Fruit fly (Drosophila melanogaster) whole organism, embryonic: ENCODE measurements around the gene jv.

ENCODE experiments used
- Bgb ChIP-seq: fragments of 200-800 bp; sonication (Bioruptor generic); IDR thresholded peaks from 2 replicates; pipeline ENCODE4 v1.3.6; 2022; ENCODE audit warnings: missing biosample characterization, missing genetic modification characterization; ENCODE audit not compliant: partially characterized antibody
- CG10366 ChIP-seq: fragments of 200-800 bp; sonication (Bioruptor generic); IDR thresholded peaks from 2 replicates; pipeline ENCODE4 v1.3.6; 2022; ENCODE audit warnings: missing biosample characterization, missing genetic modification characterization
- CG11696 ChIP-seq: fragments of 200-800 bp; sonication (Bioruptor generic); IDR thresholded peaks from 2 replicates; pipeline ENCODE4 v1.3.6; 2022; ENCODE audit warnings: missing biosample characterization, missing genetic modification characterization
- CG13894 ChIP-seq: fragments of 200-800 bp; sonication (Bioruptor generic); optimal IDR thresholded peaks from 3 replicates; lab custom pipeline; 2018; ENCODE audit warnings: missing biosample characterization, mild to moderate bottlenecking, missing genetic modification characterization, moderate library complexity
- CG1602 ChIP-seq: fragments of 200-800 bp; sonication (Bioruptor generic); optimal IDR thresholded peaks from 3 replicates; lab custom pipeline; 2016; ENCODE audit warnings: missing biosample characterization, missing genetic modification characterization
- CG17186 ChIP-seq: fragments of 200-800 bp; sonication (Bioruptor generic); optimal IDR thresholded peaks from 3 replicates; lab custom pipeline; 2017; ENCODE audit warnings: missing biosample characterization, missing genetic modification reagents, missing genetic modification characterization
- CG17328 ChIP-seq: fragments of 200-800 bp; sonication (Bioruptor generic); IDR thresholded peaks from 2 replicates; pipeline ENCODE4 v1.3.6; 2022; ENCODE audit warnings: missing biosample characterization, missing genetic modification characterization
- CG32772 ChIP-seq: fragments of 200-800 bp; sonication (Bioruptor generic); IDR thresholded peaks from 2 replicates; pipeline ENCODE4 v1.3.6; 2022; ENCODE audit warnings: missing biosample characterization, missing genetic modification characterization
- CG3838 ChIP-seq: fragments of 200-800 bp; sonication (Bioruptor generic); optimal IDR thresholded peaks from 3 replicates; lab custom pipeline; 2016; ENCODE audit warnings: missing biosample characterization, missing genetic modification characterization
- CG43689 ChIP-seq: fragments of 200-800 bp; sonication (Bioruptor generic); IDR thresholded peaks from 2 replicates; pipeline ENCODE4 v1.3.6; 2022; ENCODE audit warnings: missing biosample characterization, missing genetic modification characterization
- CG4820 ChIP-seq: fragments of 200-800 bp; sonication (Bioruptor generic); optimal IDR thresholded peaks from 3 replicates; lab custom pipeline; 2016; ENCODE audit warnings: missing biosample characterization, missing genetic modification characterization
- CG5180 ChIP-seq: fragments of 200-800 bp; sonication (Bioruptor generic); optimal IDR thresholded peaks from 3 replicates; lab custom pipeline; 2017; ENCODE audit warnings: missing biosample characterization, missing genetic modification characterization, mild to moderate bottlenecking, moderate library complexity, missing genetic modification reagents
- CG7372 ChIP-seq: fragments of 200-800 bp; sonication (Bioruptor generic); IDR thresholded peaks from 2 replicates; pipeline ENCODE4 v1.3.6; 2022; ENCODE audit warnings: missing biosample characterization, missing genetic modification characterization
- CG8388 ChIP-seq: fragments of 200-800 bp; sonication (Bioruptor generic); optimal IDR thresholded peaks from 2 replicates; lab custom pipeline; 2019; ENCODE audit warnings: missing biosample characterization, mild to moderate bottlenecking, missing genetic modification characterization, moderate library complexity
- CG9215 ChIP-seq: fragments of 200-800 bp; sonication (Bioruptor generic); IDR thresholded peaks from 2 replicates; pipeline ENCODE4 v1.3.6; 2022; ENCODE audit warnings: missing biosample characterization, missing genetic modification characterization
- CG9609 ChIP-seq: fragments of 200-800 bp; sonication (Bioruptor generic); optimal IDR thresholded peaks from 3 replicates; lab custom pipeline; 2016; ENCODE audit warnings: missing biosample characterization, missing genetic modification characterization
- Camta ChIP-seq: fragments of 200-800 bp; sonication (Bioruptor generic); optimal IDR thresholded peaks from 2 replicates; lab custom pipeline; 2016; ENCODE audit warnings: missing biosample characterization, missing genetic modification characterization
- Deaf1 ChIP-seq: fragments of 200-800 bp; optimal IDR thresholded peaks from 3 replicates; lab custom pipeline; 2019; ENCODE audit warnings: missing biosample characterization, mild to moderate bottlenecking, missing genetic modification characterization, moderate library complexity
- Drgx ChIP-seq: fragments of 200-800 bp; sonication (Bioruptor generic); IDR thresholded peaks from 2 replicates; pipeline ENCODE4 v1.3.6; 2022; ENCODE audit warnings: missing biosample characterization, missing genetic modification characterization
- E2f1 ChIP-seq: fragments of 200-800 bp; sonication (Bioruptor generic); IDR thresholded peaks from 2 replicates; pipeline ENCODE4 v1.3.6; 2022; ENCODE audit warnings: missing biosample characterization, missing genetic modification characterization
- E2f2 ChIP-seq: fragments of 200-800 bp; sonication (Bioruptor generic); IDR thresholded peaks from 2 replicates; pipeline ENCODE4 v1.3.6; 2022; ENCODE audit warnings: missing biosample characterization, missing genetic modification characterization
- ERR ChIP-seq: fragments of 200-800 bp; sonication (Bioruptor generic); optimal IDR thresholded peaks from 2 replicates; lab custom pipeline; 2016; ENCODE audit warnings: missing biosample characterization, missing genetic modification characterization
- Elba2 ChIP-seq: fragments of 200-800 bp; sonication (Bioruptor generic); optimal IDR thresholded peaks from 3 replicates; lab custom pipeline; 2016; ENCODE audit warnings: missing biosample characterization, missing genetic modification characterization
- Ets97D ChIP-seq: fragments of 200-800 bp; sonication (Bioruptor generic); optimal IDR thresholded peaks from 3 replicates; lab custom pipeline; 2016; ENCODE audit warnings: missing biosample characterization, missing genetic modification characterization
- Mrtf ChIP-seq: fragments of 200-800 bp; sonication (Bioruptor generic); IDR thresholded peaks from 3 replicates; pipeline ENCODE4 v1.3.6; 2022; ENCODE audit warnings: missing biosample characterization, missing genetic modification characterization
- Myb ChIP-seq: fragments of 200-800 bp; sonication (Bioruptor generic); optimal IDR thresholded peaks from 2 replicates; lab custom pipeline; 2016; ENCODE audit warnings: missing biosample characterization, missing genetic modification characterization
- NC2α ChIP-seq: fragments of 200-800 bp; sonication (Bioruptor generic); optimal IDR thresholded peaks from 2 replicates; lab custom pipeline; 2016; ENCODE audit warnings: missing biosample characterization, missing genetic modification characterization
- NFAT ChIP-seq: fragments of 200-800 bp; sonication (Bioruptor generic); IDR thresholded peaks from 2 replicates; pipeline ENCODE4 v1.3.6; 2022; ENCODE audit warnings: missing biosample characterization, missing genetic modification characterization
- Ptx1 ChIP-seq: fragments of 200-800 bp; sonication (Bioruptor generic); IDR thresholded peaks from 2 replicates; pipeline ENCODE4 v1.3.6; 2022; ENCODE audit warnings: missing biosample characterization, missing genetic modification characterization
- Sry-β ChIP-seq: fragments of 200-800 bp; sonication (Bioruptor generic); optimal IDR thresholded peaks from 2 replicates; lab custom pipeline; 2018; ENCODE audit warnings: missing biosample characterization, mild to moderate bottlenecking, missing genetic modification characterization, moderate library complexity
- ab ChIP-seq: fragments of 200-800 bp; sonication (Bioruptor generic); optimal IDR thresholded peaks from 2 replicates; lab custom pipeline; 2016; ENCODE audit warnings: missing biosample characterization, missing genetic modification characterization
- ap ChIP-seq: fragments of 200-800 bp; sonication (Bioruptor generic); IDR thresholded peaks from 2 replicates; pipeline ENCODE4 v1.3.6; 2022; ENCODE audit warnings: missing biosample characterization, missing genetic modification characterization
- ci ChIP-seq: fragments of 200-800 bp; sonication (Bioruptor generic); IDR thresholded peaks from 3 replicates; pipeline ENCODE4 v1.3.6; 2022; ENCODE audit warnings: missing biosample characterization, missing genetic modification characterization
- danr ChIP-seq: fragments of 200-800 bp; sonication (Bioruptor generic); IDR thresholded peaks from 2 replicates; pipeline ENCODE4 v1.3.6; 2022; ENCODE audit warnings: missing biosample characterization, missing genetic modification characterization
- eyg ChIP-seq: fragments of 200-800 bp; sonication (Bioruptor generic); optimal IDR thresholded peaks from 3 replicates; lab custom pipeline; 2016; ENCODE audit warnings: missing biosample characterization, missing genetic modification characterization
- grau ChIP-seq: fragments of 200-800 bp; optimal IDR thresholded peaks from 3 replicates; lab custom pipeline; 2019; ENCODE audit warnings: missing biosample characterization, mild to moderate bottlenecking, missing genetic modification characterization, moderate library complexity
- h ChIP-seq: fragments of >200 bp; optimal IDR thresholded peaks from 2 replicates; lab custom pipeline; 2017
- hbn ChIP-seq: fragments of 200-800 bp; sonication (Bioruptor generic); IDR thresholded peaks from 2 replicates; pipeline ENCODE4 v1.3.6; 2022; ENCODE audit warnings: missing biosample characterization, missing genetic modification characterization; ENCODE audit not compliant: partially characterized antibody
- hkb ChIP-seq, 2 experiments: fragments of 200-800 bp in 1 of 2; fragments of >200 bp in 1 of 2; sonication (Bioruptor generic) in 1 of 2; IDR thresholded peaks in 1 of 2; optimal IDR thresholded peaks in 1 of 2; 2 replicates each; pipeline versions ENCODE4 v1.3.6 to Lab custom; 2017 to 2022; ENCODE audit warnings: missing biosample characterization in 1 of 2, missing genetic modification characterization in 1 of 2
- lbe ChIP-seq: fragments of 200-800 bp; sonication (Bioruptor generic); optimal IDR thresholded peaks from 2 replicates; lab custom pipeline; 2016; ENCODE audit warnings: missing biosample characterization, mild to moderate bottlenecking, missing genetic modification characterization
- lmd ChIP-seq: fragments of 200-800 bp; sonication (Bioruptor generic); IDR thresholded peaks from 2 replicates; pipeline ENCODE4 v1.3.6; 2022; ENCODE audit warnings: missing biosample characterization, missing genetic modification characterization
- maf-S ChIP-seq: fragments of 200-800 bp; sonication (Bioruptor generic); optimal IDR thresholded peaks from 2 replicates; lab custom pipeline; 2016; ENCODE audit warnings: missing biosample characterization, missing genetic modification characterization
- mirr ChIP-seq: fragments of 200-800 bp; sonication (Bioruptor generic); optimal IDR thresholded peaks from 3 replicates; lab custom pipeline; 2018; ENCODE audit warnings: missing biosample characterization, mild to moderate bottlenecking, missing genetic modification characterization
- pan ChIP-seq, 4 experiments: fragments of >200 bp in 3 of 4; fragments of 200-800 bp in 1 of 4; sonication (Bioruptor generic) in 1 of 4; optimal IDR thresholded peaks in 3 of 4; IDR thresholded peaks in 1 of 4; 2 replicates each; pipeline versions ENCODE4 v1.3.6 to Lab custom; 2017 to 2022; ENCODE audit warnings: missing biosample characterization in 2 of 4, missing genetic modification characterization in 2 of 4, mixed read lengths in 1 of 4
- pho ChIP-seq: fragments of 200-800 bp; sonication (Bioruptor generic); optimal IDR thresholded peaks from 2 replicates; lab custom pipeline; 2016; ENCODE audit warnings: missing biosample characterization, missing genetic modification characterization
- slbo ChIP-seq: fragments of 200-800 bp; sonication (Bioruptor generic); IDR thresholded peaks from 2 replicates; pipeline ENCODE4 v1.3.6; 2022; ENCODE audit warnings: missing biosample characterization, missing genetic modification characterization
- slou ChIP-seq: fragments of 200-800 bp; sonication (Bioruptor generic); optimal IDR thresholded peaks from 3 replicates; lab custom pipeline; 2016; ENCODE audit warnings: missing biosample characterization, missing genetic modification characterization
- sna ChIP-seq: fragments of 200-800 bp; sonication (Bioruptor generic); IDR thresholded peaks from 2 replicates; pipeline ENCODE4 v1.3.6; 2022; ENCODE audit warnings: missing biosample characterization, missing genetic modification characterization; ENCODE audit not compliant: partially characterized antibody
- sr ChIP-seq: fragments of 200-800 bp; sonication (Bioruptor generic); IDR thresholded peaks from 3 replicates; pipeline ENCODE4 v1.3.6; 2022; ENCODE audit warnings: missing biosample characterization, missing genetic modification characterization
- vfl ChIP-seq: fragments of 200-800 bp; sonication (Bioruptor generic); optimal IDR thresholded peaks from 2 replicates; lab custom pipeline; 2016; ENCODE audit warnings: missing biosample characterization, missing genetic modification characterization
- wdn ChIP-seq: fragments of 200-800 bp; sonication (Bioruptor generic); IDR thresholded peaks from 2 replicates; pipeline ENCODE4 v1.3.6; 2022; ENCODE audit warnings: missing biosample characterization, missing genetic modification characterization

The jv gene

dm6 chr3L:6608884-6609552, 19.7 kb upstream of the jv start, which contains the start of gene axed (continued):
- TF ChIP-seq wdn (GFP tag; lab: Robert Waterston, UW) (0 out of 2 replicates have a peak, but pooled peaks have one; percentile 11), vfl (GFP tag; lab: Kevin White, UChicago) (no peak), CG43689 (GFP tag; lab: Robert Waterston, UW) (no peak), Myb (no peak), pho (no peak), slbo (GFP tag; lab: Robert Waterston, UW) (peak; percentile 61), hbn (GFP tag; lab: Robert Waterston, UW) (no peak), CG17186 (GFP tag; lab: Kevin White, UChicago) (no peak), slou (GFP tag; lab: Kevin White, UChicago) (no peak), ci (GFP tag; lab: Robert Waterston, UW) (0 out of 3 replicates have a peak, but pooled peaks have one; percentile 31), Sry-β (GFP tag; lab: Kevin White, UChicago) (no peak), E2f1 (GFP tag; lab: Robert Waterston, UW) (no peak), Mrtf (GFP tag; lab: Robert Waterston, UW) (no peak), Camta (no peak), ap (no peak), CG11696 (no peak), maf-S (GFP tag; lab: Kevin White, UChicago) (no peak), CG13894 (tag; lab: Kevin White, UChicago) (no peak), CG5180 (GFP tag; lab: Kevin White, UChicago) (peak; percentile 54), sr (GFP tag; lab: Robert Waterston, UW) (peak; percentile 98), Ets97D (GFP tag; lab: Kevin White, UChicago) (peak; percentile 68), CG10366 (GFP tag; lab: Robert Waterston, UW) (no peak), ab (GFP tag; lab: Kevin White, UChicago) (no peak), CG3838 (GFP tag; lab: Kevin White, UChicago) (peak; percentile 11), NFAT (GFP tag; lab: Robert Waterston, UW) (no peak), lbe (GFP tag; lab: Kevin White, UChicago) (no peak), CG8388 (GFP tag; lab: Kevin White, UChicago) (no peak), Drgx (GFP tag; lab: Robert Waterston, UW) (no peak), CG7372 (GFP tag; lab: Robert Waterston, UW) (0 out of 2 replicates have a peak, but pooled peaks have one; percentile 14), hkb (optimal IDR thresholded peaks at IDR 0.05; lab: Kevin White, UChicago) (peak; percentile 15), hkb (GFP tag; IDR thresholded peaks at IDR 0.05; lab: Robert Waterston, UW) (no peak), Bgb (GFP tag; lab: Robert Waterston, UW) (no peak), eyg (no peak), CG9609 (no peak), Elba2 (GFP tag; lab: Kevin White, UChicago) (no peak), NC2α (GFP tag; lab: Kevin White, UChicago) (no peak), E2f2 (GFP tag; lab: Robert Waterston, UW) (peak; percentile 45), h (lab: Kevin White, UChicago) (no peak), CG17328 (GFP tag; lab: Robert Waterston, UW) (no peak), CG9215 (no peak), CG1602 (no peak), danr (GFP tag; lab: Robert Waterston, UW) (no peak), grau (tag; lab: Kevin White, UChicago) (peak; percentile 32), pan (optimal IDR thresholded peaks at IDR 0.05; lab: Kevin White, UChicago) (no peak), pan (GFP tag; optimal IDR thresholded peaks at IDR 0.05 in 1 of 2, IDR thresholded peaks at IDR 0.05 in 1 of 2) (peak in 1 of 2 experiments; percentile 62), ERR (GFP tag; lab: Kevin White, UChicago) (peak; percentile 11), CG4820 (GFP tag; lab: Kevin White, UChicago) (no peak), CG32772 (GFP tag; lab: Robert Waterston, UW) (peak; percentile 28; the same call in 1 of the 2 replicates), Deaf1 (tag; lab: Kevin White, UChicago) (peak; percentile 46), mirr (GFP tag; lab: Kevin White, UChicago) (no peak), Ptx1 (GFP tag; lab: Robert Waterston, UW) (peak; percentile 35; the same call in 1 of the 2 replicates), sna (GFP tag; lab: Robert Waterston, UW) (no peak), lmd (GFP tag; lab: Robert Waterston, UW) (peak; percentile 35)
